Fruit fly (Drosophila melanogaster): ENCODE data around the gene CG34426.

DNA sequence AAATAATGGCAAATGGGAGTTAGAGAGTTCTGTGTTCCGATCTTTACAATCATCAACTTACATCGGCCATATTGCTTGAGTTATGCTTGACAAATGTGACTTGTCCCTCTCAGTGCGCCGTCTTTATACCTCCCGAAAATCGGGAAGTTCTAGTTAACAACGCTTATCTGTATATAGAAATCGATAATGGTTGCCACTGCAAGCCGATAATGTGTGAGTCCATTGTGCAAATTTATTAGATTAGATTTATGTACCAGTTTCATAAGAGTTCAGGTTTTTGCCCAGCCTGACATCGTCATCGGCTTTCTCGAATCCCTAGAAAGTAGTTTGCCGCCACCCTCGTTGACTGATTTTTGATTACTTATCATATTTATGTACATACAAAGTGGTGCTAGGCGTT, 13.8 kb upstream of the CG34426 start, which contains the start of gene Acbp5:
- TF ChIP-seq psq (optimal IDR thresholded peaks at IDR 0.05) = no peak
- no peak for TF ChIP-seq CG8478 (optimal IDR thresholded peaks at IDR 0.05)

Data from whole organism.